Worm (Caenorhabditis elegans) whole organism, L2 larva: ENCODE measurements around the gene ZK897.10.

Experiments used
- ama-1 ChIP-seq: fragments of 150-350 bp; optimal IDR thresholded peaks from 2 replicates; lab custom pipeline; 2018; ENCODE audit warnings: inconsistent platforms
- lsy-2 ChIP-seq, 2 experiments: fragments of 150-350 bp in 1 of 2; sonication (generic microtip) in 1 of 2; optimal IDR thresholded peaks; 2 replicates each; lab custom pipeline; 2014 to 2017; ENCODE audit warnings: missing biosample characterization in 2 of 2, missing genetic modification characterization in 2 of 2
- nhr-23 ChIP-seq: fragments of 150-350 bp; optimal IDR thresholded peaks from 2 replicates; lab custom pipeline; 2014; ENCODE audit warnings: missing biosample characterization, missing genetic modification reagents, missing genetic modification characterization
- nhr-77 ChIP-seq: fragments of 150-350 bp; optimal IDR thresholded peaks from 2 replicates; lab custom pipeline; 2014; ENCODE audit warnings: missing biosample characterization, missing genetic modification characterization
- ztf-4 ChIP-seq: fragments of 150-350 bp; optimal IDR thresholded peaks from 2 replicates; lab custom pipeline; 2014; ENCODE audit warnings: missing biosample characterization, missing genetic modification characterization

DNA sequence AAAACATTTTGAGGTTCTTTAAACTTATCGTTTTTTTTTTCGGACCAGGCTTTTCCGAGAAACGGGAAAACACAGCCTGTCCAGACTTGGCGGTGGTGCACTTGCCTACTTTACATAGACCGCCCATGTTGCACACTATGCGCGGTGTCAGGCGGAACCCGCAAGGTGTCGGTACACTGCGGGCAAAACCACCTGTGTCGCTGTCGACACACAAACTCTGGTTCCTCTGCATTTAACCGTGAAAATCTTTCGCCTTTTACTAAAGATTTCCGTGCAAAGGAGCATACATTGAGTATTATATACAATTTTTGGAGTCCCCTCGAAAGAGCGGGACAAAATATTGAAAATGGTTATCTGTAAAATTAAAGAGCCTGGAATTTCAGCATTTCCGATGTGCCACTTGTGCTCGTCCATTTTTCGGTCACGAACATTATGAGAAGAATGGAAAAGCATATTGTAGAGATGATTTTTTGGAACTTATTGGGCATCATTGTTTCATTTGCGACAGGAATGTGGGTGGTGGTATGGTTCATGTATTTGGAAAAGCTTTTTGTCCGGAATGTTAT, 30.3 kb downstream of the ZK897.10 start:
- TF ChIP-seq lsy-2 (tag; optimal IDR thresholded peaks at IDR 0.05; lab: Kevin White, UChicago) = no peak
- no peak for TF ChIP-seq ama-1 (lab: Kevin White, UChicago)
- no peak for TF ChIP-seq nhr-77 (tag; lab: Kevin White, UChicago)
- TF ChIP-seq nhr-23 = no peak
- no peak for TF ChIP-seq ztf-4 (tag; lab: Kevin White, UChicago)
